Worm (Caenorhabditis elegans) whole organism, late embryonic: ENCODE data around the gene F42C5.9.

Experiments
- ceh-2 ChIP-seq: sonication (generic microtip); optimal IDR thresholded peaks from 2 replicates; lab custom pipeline; 2016; ENCODE audit warnings: missing genotype, missing genetic modification characterization, missing compliant biosample characterization
- pha-4 ChIP-seq: fragments of 150-350 bp; optimal IDR thresholded peaks from 2 replicates; lab custom pipeline; 2018; ENCODE audit warnings: missing biosample characterization, missing genetic modification reagents, missing genetic modification characterization
- syd-9 ChIP-seq: sonication (generic microtip); optimal IDR thresholded peaks from 2 replicates; lab custom pipeline; 2016; ENCODE audit warnings: mild to moderate bottlenecking, missing genetic modification characterization, moderate library complexity, missing compliant biosample characterization
- ttx-3 ChIP-seq: sonication (generic microtip); optimal IDR thresholded peaks from 2 replicates; lab custom pipeline; 2016; ENCODE audit warnings: missing genetic modification reagents, missing genetic modification characterization, missing compliant biosample characterization

DNA sequence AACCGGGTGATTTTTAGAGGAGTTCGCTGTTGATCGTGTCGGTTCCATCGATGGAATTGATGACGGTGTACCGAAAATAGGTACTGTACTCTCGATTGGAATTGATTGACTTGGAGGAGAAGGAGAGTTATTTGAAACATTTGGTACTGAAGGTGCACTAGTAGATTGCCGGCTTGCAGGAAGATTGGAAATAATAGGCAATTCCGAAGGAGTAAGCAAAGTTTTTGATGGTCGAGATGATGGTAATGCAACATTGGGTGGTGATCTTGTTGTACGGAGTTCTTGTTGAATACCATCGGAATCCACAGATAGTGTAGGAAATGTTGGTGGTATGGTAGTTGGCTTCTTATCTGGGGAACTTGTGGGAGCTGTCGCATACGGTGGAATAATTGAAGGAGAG lies 22.2 kb upstream of the F42C5.9 start:
- TF ChIP-seq ttx-3 (tag; lab: Kevin White, UChicago), result no peak
- no peak for TF ChIP-seq pha-4 (tag; lab: Kevin White, UChicago)
- TF ChIP-seq ceh-2 (tag; lab: Kevin White, UChicago), result no peak
- TF ChIP-seq syd-9 (tag; lab: Kevin White, UChicago), result no peak
